Worm (Caenorhabditis elegans): ENCODE results near the gene twk-16.

Gene twk-16

DNA sequence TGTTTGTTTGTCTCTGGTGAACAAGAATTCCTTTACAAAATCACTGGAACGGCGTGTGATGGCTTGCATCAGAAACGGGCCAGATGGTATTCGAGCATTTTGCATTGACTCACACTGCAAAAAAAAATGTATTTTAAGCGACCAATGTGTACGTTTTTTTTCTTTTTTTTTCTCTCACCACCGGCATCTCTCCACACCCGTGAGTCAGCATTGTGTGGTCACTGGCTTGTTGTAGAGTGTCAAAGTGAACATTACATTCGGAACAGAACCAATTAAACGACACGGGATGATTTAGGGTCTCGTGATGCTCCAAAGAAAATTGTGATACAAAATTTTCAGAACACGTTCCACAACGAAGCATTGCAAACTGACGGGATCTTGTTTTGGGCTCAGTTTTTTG is 20.6 kb downstream of the twk-16 start (continued):
- TF ChIP-seq ama-1 (optimal IDR thresholded peaks at IDR 0.05) (no peak), tra-1 (GFP tag; IDR thresholded peaks at IDR 0.05) (0 out of 2 replicates have a peak, but pooled peaks have one; percentile 23), zag-1 (tag; optimal IDR thresholded peaks at IDR 0.05) (no peak), zfp-3 (GFP tag; conservative IDR thresholded peaks at IDR 0.05) (no peak), php-3 (GFP tag; IDR thresholded peaks at IDR 0.05) (no peak), lin-1 (GFP tag; IDR thresholded peaks at IDR 0.05) (no peak), dmd-9 (GFP tag; IDR thresholded peaks at IDR 0.05) (no peak), nhr-48 (tag; optimal IDR thresholded peaks at IDR 0.05) (no peak), lin-39 (tag; optimal IDR thresholded peaks at IDR 0.05) (no peak), mdl-1 (tag; optimal IDR thresholded peaks at IDR 0.05) (no peak), mep-1 (tag; optimal IDR thresholded peaks at IDR 0.05) (peak; percentile 3), ctbp-1 (GFP tag; IDR thresholded peaks at IDR 0.05) (no peak), jun-1 (tag; optimal IDR thresholded peaks at IDR 0.05) (no peak), fkh-10 (GFP tag; optimal IDR thresholded peaks at IDR 0.05) (no peak), nhr-77 (tag; optimal IDR thresholded peaks at IDR 0.05) (no peak), nhr-237 (tag; optimal IDR thresholded peaks at IDR 0.05) (no peak), mes-2 (tag; optimal IDR thresholded peaks at IDR 0.05; ENCODE audit: poor library complexity, severe bottlenecking) (peak; percentile 63), ZK337.2 (GFP tag; IDR thresholded peaks at IDR 0.05) (no peak), rbr-2 (tag; optimal IDR thresholded peaks at IDR 0.05) (no peak), vab-7 (GFP tag; IDR thresholded peaks at IDR 0.05) (no peak), snpc-1.2 (GFP tag; IDR thresholded peaks at IDR 0.05) (no peak), ces-1 (GFP tag; optimal IDR thresholded peaks at IDR 0.05) (no peak), hmg-1.1 (GFP tag; IDR thresholded peaks at IDR 0.05) (no peak), D1046.2 (GFP tag; IDR thresholded peaks at IDR 0.05) (no peak), daf-19 (GFP tag; conservative IDR thresholded peaks at IDR 0.05) (no peak), nhr-25 (tag; optimal IDR thresholded peaks at IDR 0.05; ENCODE audit: borderline replicate concordance, insufficient read depth) (no peak), dve-1 (tag; optimal IDR thresholded peaks at IDR 0.05; ENCODE audit: insufficient read depth) (peak; percentile 28), hlh-30 (tag; optimal IDR thresholded peaks at IDR 0.05; ENCODE audit: insufficient read depth) (peak; percentile 72), ceh-28 (tag; optimal IDR thresholded peaks at IDR 0.05) (no peak), nhr-42 (GFP tag; IDR thresholded peaks at IDR 0.05) (no peak), nhr-102 (tag; optimal IDR thresholded peaks at IDR 0.05) (no peak), madf-5 (GFP tag; IDR thresholded peaks at IDR 0.05) (no peak), ztf-7 (tag; optimal IDR thresholded peaks at IDR 0.05) (no peak), arid-1 (GFP tag; conservative IDR thresholded peaks at IDR 0.05) (no peak), nhr-6 (tag; optimal IDR thresholded peaks at IDR 0.05) (peak; percentile 67), lir-3 (tag; optimal IDR thresholded peaks at IDR 0.05) (no peak), ceh-32 (tag; optimal IDR thresholded peaks at IDR 0.05; ENCODE audit: poor library complexity) (no peak)

DNA sequence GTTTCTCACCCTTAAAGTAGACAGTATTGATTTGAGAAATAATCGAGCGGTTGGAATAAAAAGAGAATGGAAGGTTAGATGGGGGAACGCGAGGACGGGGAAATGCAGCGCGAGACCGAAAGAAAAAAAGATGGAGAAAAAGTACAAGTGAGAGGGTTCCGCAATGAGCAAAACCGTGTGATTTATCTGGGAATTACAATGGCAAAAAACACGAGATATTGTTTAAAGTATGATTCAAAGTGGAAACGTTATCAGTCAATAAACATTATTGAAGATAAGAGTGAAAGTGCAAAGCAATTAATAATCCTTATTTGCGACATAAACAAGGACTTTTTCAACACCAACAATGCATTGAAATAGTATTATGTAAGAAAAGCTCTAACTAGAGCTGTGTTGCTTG is 21.2 kb downstream of the twk-16 start, which contains the start of gene ztf-13:
Gene ztf-13 (minus strand): TSS at position 11 of the 400 bp plus-strand sequence.
- TF ChIP-seq php-3 (GFP tag; IDR thresholded peaks at IDR 0.05) (peak; percentile 89), ceh-20 (GFP tag; IDR thresholded peaks at IDR 0.05) (peak; percentile 47; the same call in 1 of the 2 replicates), mep-1 (tag; optimal IDR thresholded peaks at IDR 0.05) (peak; percentile 69), skn-1 (tag; optimal IDR thresholded peaks at IDR 0.05) (no peak), ztf-11 (tag; optimal IDR thresholded peaks at IDR 0.05) (no peak), daf-16 (GFP tag; optimal IDR thresholded peaks at IDR 0.05) (no peak), daf-16 (tag; optimal IDR thresholded peaks at IDR 0.05) (peak; percentile 99), dmd-6 (GFP tag; IDR thresholded peaks at IDR 0.05) (peak; percentile 50), nhr-77 (tag; optimal IDR thresholded peaks at IDR 0.05) (peak; percentile 90), mdl-1 (tag; optimal IDR thresholded peaks at IDR 0.05) (peak in 1 of 2 experiments; percentile 62), nhr-28 (tag; optimal IDR thresholded peaks at IDR 0.05) (peak; percentile 67), unc-62 (GFP tag; optimal IDR thresholded peaks at IDR 0.05 in 1 of 2) (peak in 1 of 2 experiments; percentile 79), unc-62 (tag; optimal IDR thresholded peaks at IDR 0.05) (no peak), lin-38 (GFP tag; IDR thresholded peaks at IDR 0.05) (0 out of 2 replicates have a peak, but pooled peaks have one; percentile 12), pqm-1 (tag; optimal IDR thresholded peaks at IDR 0.05) (peak; percentile 39), dve-1 (tag; optimal IDR thresholded peaks at IDR 0.05; ENCODE audit: insufficient read depth) (peak; percentile 86), mxl-2 (GFP tag; conservative IDR thresholded peaks at IDR 0.05) (no peak), hlh-11 (tag; optimal IDR thresholded peaks at IDR 0.05) (peak; percentile 61), tag-97 (GFP tag; IDR thresholded peaks at IDR 0.05) (no peak), aha-1 (tag) (peak; percentile 67), hlh-30 (tag; optimal IDR thresholded peaks at IDR 0.05; ENCODE audit: insufficient read depth) (peak; percentile 89), arid-1 (GFP tag; conservative IDR thresholded peaks at IDR 0.05) (no peak), nhr-48 (tag; optimal IDR thresholded peaks at IDR 0.05) (no peak)
